Worm (Caenorhabditis elegans): ENCODE measurements around the gene srsx-16.
A peak's percentile ranks its signal among the peaks of the same experiment; 100 is the strongest.

Gene srsx-16

DNA sequence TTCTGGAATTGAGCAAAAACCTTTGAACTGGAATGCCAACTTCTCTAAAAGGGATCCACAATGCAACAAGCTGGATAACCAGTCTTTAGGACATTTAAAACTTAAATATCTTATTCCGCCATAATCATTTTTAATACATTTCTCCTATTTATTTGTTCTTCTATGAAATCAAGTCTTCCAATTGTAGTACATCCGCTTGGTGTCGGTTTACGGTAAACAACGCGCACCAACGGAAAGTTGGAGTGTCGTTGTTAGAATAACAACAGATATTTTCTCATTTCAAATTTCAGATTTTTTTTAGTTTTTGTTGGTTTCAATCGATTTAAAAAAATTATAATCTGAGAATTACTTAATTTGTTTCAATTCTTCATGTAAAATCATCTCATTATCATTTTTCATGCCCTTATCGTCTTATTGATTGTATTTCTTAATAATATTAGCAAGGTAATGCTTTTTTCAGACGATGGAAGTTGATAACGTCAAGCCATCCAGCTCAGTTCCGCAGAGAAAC lies 29.6 kb upstream of the srsx-16 start, which contains the start of gene csn-5:
Gene csn-5, plus strand, starts transcription at position 461 of the 511 bp plus-strand sequence.
- TF ChIP-seq cey-2 (tag; optimal IDR thresholded peaks at IDR 0.05; ENCODE audit: borderline replicate concordance, insufficient read depth) (no peak), Y48G9A.11 (GFP tag; IDR thresholded peaks at IDR 0.05) (peak; percentile 92), dpl-1 (GFP tag; optimal IDR thresholded peaks at IDR 0.05) (peak; percentile 12), daf-16 (GFP tag; optimal IDR thresholded peaks at IDR 0.05) (no peak), daf-16 (tag; optimal IDR thresholded peaks at IDR 0.05) (peak; percentile 59), nhr-25 (tag; optimal IDR thresholded peaks at IDR 0.05; ENCODE audit: borderline replicate concordance, insufficient read depth) (no peak), T20F7.1 (GFP tag; optimal IDR thresholded peaks at IDR 0.05) (peak; percentile 93), mdl-1 (tag; optimal IDR thresholded peaks at IDR 0.05) (no peak), nhr-42 (GFP tag; IDR thresholded peaks at IDR 0.05) (no peak), hlh-30 (tag; optimal IDR thresholded peaks at IDR 0.05; ENCODE audit: insufficient read depth) (peak; percentile 19), egl-43 (GFP tag; IDR thresholded peaks at IDR 0.05) (no peak), R02D3.7 (tag; optimal IDR thresholded peaks at IDR 0.05) (peak; percentile 64)

DNA sequence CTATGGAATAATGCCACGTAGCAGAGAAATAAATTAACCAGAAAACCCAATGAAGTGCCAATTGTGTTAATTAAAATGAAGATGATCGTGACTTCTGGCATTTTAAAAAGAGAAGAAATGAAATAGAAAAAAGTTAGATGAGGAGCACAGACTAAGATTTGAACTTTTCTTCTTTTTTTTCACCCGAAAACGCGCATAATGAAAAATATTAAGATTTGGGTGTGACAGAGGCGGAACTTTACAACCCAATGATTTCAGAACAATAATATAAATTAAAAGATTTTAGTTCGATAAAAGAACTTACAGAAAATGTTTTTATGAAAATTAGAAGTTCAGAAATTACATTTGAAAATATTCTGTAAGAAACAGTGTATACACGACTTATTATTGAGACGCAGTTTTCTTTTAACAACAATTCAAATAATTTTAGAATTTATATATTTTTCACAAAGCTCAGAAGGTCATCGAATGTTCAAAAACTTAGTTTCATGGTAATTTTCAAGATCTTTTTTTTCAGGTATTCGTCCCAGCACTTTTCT lies 26.0 kb upstream of the srsx-16 start, which contains the start of the genes srd-8 and B0547.2:
Gene srd-8, minus strand, starts transcription at position 101 of the 539 bp plus-strand sequence.
Gene B0547.2, plus strand, starts transcription at position 489 of the 539 bp plus-strand sequence.
- TF ChIP-seq jun-1 (tag; optimal IDR thresholded peaks at IDR 0.05) (no peak), nhr-25 (tag; optimal IDR thresholded peaks at IDR 0.05; ENCODE audit: borderline replicate concordance, insufficient read depth) (no peak), madf-9 (GFP tag; conservative IDR thresholded peaks at IDR 0.05) (no peak), nhr-10 (tag; optimal IDR thresholded peaks at IDR 0.05) (no peak), egl-27 (tag; optimal IDR thresholded peaks at IDR 0.05) (no peak), ama-1 (optimal IDR thresholded peaks at IDR 0.05) (no peak), hlh-30 (tag; optimal IDR thresholded peaks at IDR 0.05; ENCODE audit: insufficient read depth) (no peak), spr-3 (GFP tag; optimal IDR thresholded peaks at IDR 0.05) (no peak), vab-7 (GFP tag; IDR thresholded peaks at IDR 0.05) (no peak), mxl-2 (GFP tag; conservative IDR thresholded peaks at IDR 0.05) (no peak), F49E8.2 (tag; optimal IDR thresholded peaks at IDR 0.05; ENCODE audit: borderline replicate concordance) (no peak), tag-97 (GFP tag; IDR thresholded peaks at IDR 0.05) (no peak), gei-8 (GFP tag; optimal IDR thresholded peaks at IDR 0.05) (no peak), php-3 (GFP tag; IDR thresholded peaks at IDR 0.05) (no peak), lir-3 (tag; optimal IDR thresholded peaks at IDR 0.05) (no peak), F10B5.3 (tag; optimal IDR thresholded peaks at IDR 0.05) (no peak), zip-11 (GFP tag; IDR thresholded peaks at IDR 0.05) (no peak), Y5F2A.4 (GFP tag; optimal IDR thresholded peaks at IDR 0.05) (no peak), nhr-111 (GFP tag; optimal IDR thresholded peaks at IDR 0.05) (no peak), ZK337.2 (GFP tag; IDR thresholded peaks at IDR 0.05) (no peak)

DNA sequence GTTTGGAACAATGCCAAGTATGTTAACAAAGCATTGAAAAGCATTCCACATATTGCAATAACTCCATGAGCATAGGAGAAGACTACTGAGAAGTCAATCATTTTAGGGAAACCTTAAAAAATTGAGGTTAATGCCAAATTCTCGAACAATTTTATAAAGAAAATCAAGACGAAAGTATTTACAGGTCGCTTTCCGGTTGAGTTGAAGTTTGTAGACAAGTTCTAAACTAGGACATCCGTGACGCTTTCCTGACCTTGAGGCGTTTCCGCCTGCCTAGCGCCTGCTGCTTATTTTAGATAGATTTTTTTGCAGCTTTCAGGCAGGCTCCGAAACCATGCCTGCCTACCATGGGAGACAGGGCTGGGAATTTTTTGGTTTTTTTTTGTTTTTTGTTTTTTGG lies 16.0 kb upstream of the srsx-16 start, which contains the start of gene srd-13:
Gene srd-13, minus strand, starts transcription at position 101 of the 400 bp plus-strand sequence.
- TF ChIP-seq lir-3 (tag; optimal IDR thresholded peaks at IDR 0.05) (no peak), F44E2.7 (GFP tag; IDR thresholded peaks at IDR 0.05) (no peak), ZK337.2 (GFP tag; IDR thresholded peaks at IDR 0.05) (no peak), nhr-25 (tag; optimal IDR thresholded peaks at IDR 0.05; ENCODE audit: borderline replicate concordance, insufficient read depth) (no peak), ama-1 (optimal IDR thresholded peaks at IDR 0.05) (no peak), zag-1 (tag; optimal IDR thresholded peaks at IDR 0.05) (no peak), dmd-8 (GFP tag; IDR thresholded peaks at IDR 0.05) (no peak), vab-7 (GFP tag; IDR thresholded peaks at IDR 0.05) (no peak), nhr-237 (tag; optimal IDR thresholded peaks at IDR 0.05) (no peak), duxl-1 (tag; optimal IDR thresholded peaks at IDR 0.05; ENCODE audit: poor library complexity) (no peak), unc-62 (GFP tag; optimal IDR thresholded peaks at IDR 0.05 in 1 of 2) (no peak), unc-62 (tag; optimal IDR thresholded peaks at IDR 0.05) (no peak), ceh-82 (tag; optimal IDR thresholded peaks at IDR 0.05) (no peak), dve-1 (tag; optimal IDR thresholded peaks at IDR 0.05; ENCODE audit: insufficient read depth) (no peak), mes-2 (tag; optimal IDR thresholded peaks at IDR 0.05; ENCODE audit: poor library complexity, severe bottlenecking) (no peak), mxl-2 (GFP tag; conservative IDR thresholded peaks at IDR 0.05) (no peak), hlh-11 (tag; optimal IDR thresholded peaks at IDR 0.05) (no peak), D1046.2 (GFP tag; IDR thresholded peaks at IDR 0.05) (no peak), lin-1 (GFP tag; IDR thresholded peaks at IDR 0.05) (no peak), lin-15B (tag; optimal IDR thresholded peaks at IDR 0.05) (no peak), nhr-76 (tag; optimal IDR thresholded peaks at IDR 0.05) (no peak)

Measured in whole organism, L4 larva.